Fruit fly (Drosophila melanogaster) whole organism, embryonic: ENCODE measurements around the gene CG7551.

Source experiments
- Asciz ChIP-seq: fragments of 200-800 bp; sonication (Bioruptor generic); optimal IDR thresholded peaks from 2 replicates; lab custom pipeline; 2017; ENCODE audit warnings: missing biosample characterization, mild to moderate bottlenecking, missing genetic modification characterization, missing genetic modification reagents
- Atf3 ChIP-seq: fragments of 200-800 bp; sonication (Bioruptor generic); optimal IDR thresholded peaks from 3 replicates; lab custom pipeline; 2016; ENCODE audit warnings: missing biosample characterization, missing genetic modification characterization
- CG1024 ChIP-seq: fragments of 200-800 bp; sonication (Bioruptor generic); IDR thresholded peaks from 2 replicates; pipeline ENCODE4 v1.3.6; 2022; ENCODE audit warnings: missing biosample characterization, missing genetic modification characterization
- CG10274 ChIP-seq: fragments of 200-800 bp; sonication (Bioruptor generic); optimal IDR thresholded peaks from 3 replicates; lab custom pipeline; 2017; ENCODE audit warnings: missing biosample characterization, mild to moderate bottlenecking, missing genetic modification characterization
- CG11696 ChIP-seq: fragments of 200-800 bp; sonication (Bioruptor generic); IDR thresholded peaks from 2 replicates; pipeline ENCODE4 v1.3.6; 2022; ENCODE audit warnings: missing biosample characterization, missing genetic modification characterization
- CG1233 ChIP-seq: fragments of 200-800 bp; sonication (Bioruptor generic); optimal IDR thresholded peaks from 4 replicates; lab custom pipeline; 2018; ENCODE audit warnings: missing biosample characterization, mild to moderate bottlenecking, missing genetic modification characterization
- CG12391 ChIP-seq: fragments of 200-800 bp; sonication (Bioruptor generic); optimal IDR thresholded peaks from 3 replicates; lab custom pipeline; 2018; ENCODE audit warnings: missing biosample characterization, mild to moderate bottlenecking, missing genetic modification characterization, moderate library complexity
- CG15011 ChIP-seq: fragments of 200-800 bp; sonication (Bioruptor generic); optimal IDR thresholded peaks from 3 replicates; lab custom pipeline; 2018; ENCODE audit warnings: missing biosample characterization, mild to moderate bottlenecking, missing genetic modification characterization
- CG15073 ChIP-seq: fragments of 200-800 bp; sonication (Bioruptor generic); optimal IDR thresholded peaks from 2 replicates; lab custom pipeline; 2016; ENCODE audit warnings: missing biosample characterization, missing genetic modification characterization
- CG16779 ChIP-seq: fragments of 200-800 bp; sonication (Bioruptor generic); IDR thresholded peaks from 2 replicates; pipeline ENCODE4 v1.3.6; 2022; ENCODE audit warnings: missing biosample characterization, missing genetic modification characterization
- CG16813 ChIP-seq: fragments of 200-800 bp; sonication (Bioruptor generic); IDR thresholded peaks from 3 replicates; pipeline ENCODE4 v1.3.6; 2022; ENCODE audit warnings: missing biosample characterization, missing genetic modification characterization; ENCODE audit not compliant: partially characterized antibody
- CG16863 ChIP-seq: fragments of 200-800 bp; sonication (Bioruptor generic); optimal IDR thresholded peaks from 3 replicates; lab custom pipeline; 2016; ENCODE audit warnings: missing biosample characterization, missing genetic modification characterization
- CG17361 ChIP-seq: fragments of 200-800 bp; sonication (Bioruptor generic); IDR thresholded peaks from 3 replicates; pipeline ENCODE4 v1.3.6; 2022; ENCODE audit warnings: missing biosample characterization, missing genetic modification characterization
- CG17829 ChIP-seq: fragments of 200-800 bp; optimal IDR thresholded peaks from 2 replicates; lab custom pipeline; 2019; ENCODE audit warnings: missing biosample characterization, mild to moderate bottlenecking, missing genetic modification characterization, moderate library complexity
- CG30020 ChIP-seq: fragments of 200-800 bp; optimal IDR thresholded peaks from 2 replicates; lab custom pipeline; 2019; ENCODE audit warnings: missing biosample characterization, mild to moderate bottlenecking, missing genetic modification characterization, moderate library complexity
- CG3726 ChIP-seq: fragments of 200-800 bp; sonication (Bioruptor generic); IDR thresholded peaks from 3 replicates; pipeline ENCODE4, ENCODE4 v1.3.6; 2022; ENCODE audit warnings: missing biosample characterization, missing genetic modification characterization
- CG4424 ChIP-seq: fragments of 200-800 bp; sonication (Bioruptor generic); optimal IDR thresholded peaks from 3 replicates; lab custom pipeline; 2016; ENCODE audit warnings: missing biosample characterization, missing genetic modification characterization
- CG4730 ChIP-seq: fragments of 200-800 bp; sonication (Bioruptor generic); IDR thresholded peaks from 2 replicates; pipeline ENCODE4 v1.3.6; 2022; ENCODE audit warnings: missing biosample characterization, missing genetic modification characterization
- CG7786 ChIP-seq: fragments of 200-800 bp; sonication (Bioruptor generic); optimal IDR thresholded peaks from 2 replicates; lab custom pipeline; 2016; ENCODE audit warnings: missing biosample characterization, missing genetic modification characterization
- CHES-1-like ChIP-seq: fragments of 200-800 bp; sonication (Bioruptor generic); optimal IDR thresholded peaks from 2 replicates; lab custom pipeline; 2016; ENCODE audit warnings: missing biosample characterization, missing genetic modification characterization
- CTCF ChIP-seq: fragments of 200-800 bp; sonication (Bioruptor generic); optimal IDR thresholded peaks from 2 replicates; lab custom pipeline; 2017; ENCODE audit warnings: missing biosample characterization, mild to moderate bottlenecking, missing genetic modification characterization, moderate library complexity
- CkIIα-i1 ChIP-seq: fragments of 200-800 bp; sonication (Bioruptor generic); IDR thresholded peaks from 2 replicates; pipeline ENCODE4 v1.3.6; 2022; ENCODE audit warnings: missing biosample characterization, missing genetic modification characterization
- CoRest ChIP-seq: fragments of 200-800 bp; sonication (Bioruptor generic); optimal IDR thresholded peaks from 3 replicates; lab custom pipeline; 2018; ENCODE audit warnings: missing biosample characterization, mild to moderate bottlenecking, missing genetic modification characterization, moderate library complexity
- Dek ChIP-seq: fragments of 200-800 bp; sonication (Bioruptor generic); optimal IDR thresholded peaks from 3 replicates; lab custom pipeline; 2019; ENCODE audit warnings: missing biosample characterization, mild to moderate bottlenecking, missing genetic modification characterization, moderate library complexity
- Dip2 ChIP-seq: fragments of 200-800 bp; sonication (Bioruptor generic); IDR thresholded peaks from 2 replicates; pipeline ENCODE4 v1.3.6; 2022; ENCODE audit warnings: missing biosample characterization, missing genetic modification characterization
- Dip3 ChIP-seq: fragments of 200-800 bp; sonication (Bioruptor generic); optimal IDR thresholded peaks from 3 replicates; lab custom pipeline; 2016; ENCODE audit warnings: missing biosample characterization, missing genetic modification characterization
- Dref ChIP-seq: fragments of 200-800 bp; sonication (Bioruptor generic); IDR thresholded peaks from 2 replicates; pipeline ENCODE4 v1.3.6; 2022; ENCODE audit warnings: missing biosample characterization, missing genetic modification characterization
- ERR ChIP-seq: fragments of 200-800 bp; sonication (Bioruptor generic); optimal IDR thresholded peaks from 2 replicates; lab custom pipeline; 2016; ENCODE audit warnings: missing biosample characterization, missing genetic modification characterization
- Ets65A ChIP-seq: fragments of 200-800 bp; sonication (Bioruptor generic); peaks from one replicate; lab custom pipeline; 2016; ENCODE audit warnings: missing biosample characterization, missing genetic modification characterization
- H15 ChIP-seq: fragments of 200-800 bp; sonication (Bioruptor generic); IDR thresholded peaks from 3 replicates; pipeline ENCODE4 v1.3.6; 2022; ENCODE audit warnings: missing biosample characterization, missing genetic modification characterization
- Lpt ChIP-seq: fragments of >200 bp; optimal IDR thresholded peaks from 2 replicates; lab custom pipeline; 2018; ENCODE audit warnings: missing biosample characterization, missing genetic modification characterization
- Mes4 ChIP-seq: fragments of 200-800 bp; sonication (Bioruptor generic); optimal IDR thresholded peaks from 2 replicates; lab custom pipeline; 2016; ENCODE audit warnings: missing biosample characterization, missing genetic modification characterization
- Xrp1 ChIP-seq: fragments of 200-800 bp; sonication (Bioruptor generic); IDR thresholded peaks from 2 replicates; pipeline ENCODE4 v1.3.6; 2022; ENCODE audit warnings: missing biosample characterization, missing genetic modification characterization
- cad ChIP-seq: fragments of >200 bp; optimal IDR thresholded peaks from 2 replicates; lab custom pipeline; 2017; ENCODE audit warnings: missing biosample characterization, missing genetic modification characterization
- caup ChIP-seq: fragments of 200-800 bp; sonication (Bioruptor generic); optimal IDR thresholded peaks from 3 replicates; lab custom pipeline; 2017; ENCODE audit warnings: missing biosample characterization, mild to moderate bottlenecking, missing genetic modification characterization, moderate library complexity; ENCODE audit not compliant: severe bottlenecking
- ci ChIP-seq: fragments of 200-800 bp; sonication (Bioruptor generic); IDR thresholded peaks from 3 replicates; pipeline ENCODE4 v1.3.6; 2022; ENCODE audit warnings: missing biosample characterization, missing genetic modification characterization
- cwo ChIP-seq: fragments of 200-800 bp; sonication (Bioruptor generic); optimal IDR thresholded peaks from 3 replicates; lab custom pipeline; 2017; ENCODE audit warnings: missing biosample characterization, missing genetic modification characterization, mild to moderate bottlenecking, moderate library complexity, missing genetic modification reagents
- eyg ChIP-seq: fragments of 200-800 bp; sonication (Bioruptor generic); optimal IDR thresholded peaks from 3 replicates; lab custom pipeline; 2016; ENCODE audit warnings: missing biosample characterization, missing genetic modification characterization
- fd64A ChIP-seq: fragments of 200-800 bp; sonication (Bioruptor generic); optimal IDR thresholded peaks from 3 replicates; lab custom pipeline; 2018; ENCODE audit warnings: missing biosample characterization, mild to moderate bottlenecking, missing genetic modification characterization
- fd96Cb ChIP-seq: fragments of 200-800 bp; sonication (Bioruptor generic); optimal IDR thresholded peaks from 2 replicates; lab custom pipeline; 2018; ENCODE audit warnings: missing biosample characterization, mild to moderate bottlenecking, missing genetic modification characterization, moderate library complexity
- hb ChIP-seq: fragments of 200-800 bp; sonication (Bioruptor generic); IDR thresholded peaks from 3 replicates; pipeline ENCODE4 v1.3.6; 2022; ENCODE audit warnings: missing biosample characterization, missing genetic modification characterization; ENCODE audit not compliant: partially characterized antibody
- inv ChIP-seq: fragments of 200-800 bp; sonication (Bioruptor generic); IDR thresholded peaks from 2 replicates; pipeline ENCODE4 v1.3.6; 2022; ENCODE audit warnings: missing biosample characterization, missing genetic modification characterization; ENCODE audit not compliant: partially characterized antibody
- ken ChIP-seq: fragments of 200-800 bp; sonication (Bioruptor generic); IDR thresholded peaks from 3 replicates; pipeline ENCODE4 v1.3.6; 2022; ENCODE audit warnings: missing biosample characterization, missing genetic modification characterization
- mam ChIP-seq: fragments of 200-800 bp; sonication (Bioruptor generic); optimal IDR thresholded peaks from 3 replicates; lab custom pipeline; 2016; ENCODE audit warnings: missing biosample characterization, missing genetic modification characterization
- oc ChIP-seq: fragments of 200-800 bp; sonication (Bioruptor generic); optimal IDR thresholded peaks from 2 replicates; lab custom pipeline; 2018; ENCODE audit warnings: missing biosample characterization, mild to moderate bottlenecking, missing genetic modification characterization, moderate library complexity
- pho ChIP-seq: fragments of 200-800 bp; sonication (Bioruptor generic); optimal IDR thresholded peaks from 2 replicates; lab custom pipeline; 2016; ENCODE audit warnings: missing biosample characterization, missing genetic modification characterization
- psq ChIP-seq: fragments of 200-800 bp; sonication (Bioruptor generic); optimal IDR thresholded peaks from 2 replicates; lab custom pipeline; 2017; ENCODE audit warnings: missing biosample characterization, missing genetic modification characterization
- rib ChIP-seq: fragments of 200-800 bp; sonication (Bioruptor generic); IDR thresholded peaks from 2 replicates; pipeline ENCODE4 v1.3.6; 2022; ENCODE audit warnings: missing biosample characterization, missing genetic modification characterization
- sens ChIP-seq: fragments of 200-800 bp; sonication (Bioruptor generic); peaks from one replicate; lab custom pipeline; 2016; ENCODE audit warnings: missing biosample characterization, missing genetic modification characterization
- slou ChIP-seq: fragments of 200-800 bp; sonication (Bioruptor generic); optimal IDR thresholded peaks from 3 replicates; lab custom pipeline; 2016; ENCODE audit warnings: missing biosample characterization, missing genetic modification characterization
- vvl ChIP-seq: fragments of 200-800 bp; sonication (Bioruptor generic); IDR thresholded peaks from 2 replicates; pipeline ENCODE4 v1.3.6; 2022; ENCODE audit warnings: missing biosample characterization, missing genetic modification characterization
- yki ChIP-seq: fragments of >200 bp; optimal IDR thresholded peaks from 3 replicates; lab custom pipeline; 2018
- zf30C ChIP-seq: fragments of 200-800 bp; sonication (Bioruptor generic); optimal IDR thresholded peaks from 3 replicates; lab custom pipeline; 2018; ENCODE audit warnings: missing biosample characterization, mild to moderate bottlenecking, missing genetic modification characterization

Gene CG7551

DNA sequence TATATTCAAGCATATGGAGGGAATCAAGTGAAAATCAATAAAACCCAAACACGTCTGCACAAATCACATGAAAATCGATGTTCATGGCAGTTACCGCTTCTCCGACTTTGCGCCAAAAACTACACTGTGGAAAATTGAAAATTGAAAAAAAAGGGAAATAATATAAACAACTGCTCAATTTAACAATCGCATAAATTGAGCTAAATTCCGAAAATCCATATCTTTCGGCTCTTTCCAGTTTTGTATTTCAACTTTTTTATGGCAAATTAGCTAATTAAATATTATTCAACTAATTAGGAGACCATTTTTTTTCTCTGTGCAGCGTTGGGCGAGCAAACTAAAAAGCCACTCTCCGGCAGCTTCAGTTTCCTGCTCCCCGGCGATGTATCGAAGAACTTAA is 26.2 kb downstream of the CG7551 start (continued):
- no peak for TF ChIP-seq zf30C
- peak; percentile 44 for TF ChIP-seq CG4424 (GFP tag; lab: Kevin White, UChicago)
- TF ChIP-seq slou (GFP tag; lab: Kevin White, UChicago), result no peak
- no peak for TF ChIP-seq hb (GFP tag; lab: Robert Waterston, UW)
- no peak for TF ChIP-seq H15 (GFP tag; lab: Robert Waterston, UW)
- no peak for TF ChIP-seq ERR
- TF ChIP-seq Ets65A (GFP tag; lab: Kevin White, UChicago), result peak; percentile 33
- no peak for TF ChIP-seq Dek (tag; lab: Kevin White, UChicago)
- no peak for TF ChIP-seq cwo (GFP tag; lab: Kevin White, UChicago)
- TF ChIP-seq ci, result peak; percentile 68; the same call in 1 of the 3 replicates
- no peak for TF ChIP-seq CG16813 (GFP tag; lab: Robert Waterston, UW)
- no peak for TF ChIP-seq eyg
- peak; percentile 44 for TF ChIP-seq Asciz (GFP tag; lab: Kevin White, UChicago)
- peak; percentile 73 for TF ChIP-seq sens (GFP tag; lab: Kevin White, UChicago)
- no peak for TF ChIP-seq pho (GFP tag; lab: Kevin White, UChicago)
- TF ChIP-seq oc (tag; lab: Kevin White, UChicago), result no peak
- peak; percentile 66 for TF ChIP-seq Xrp1 (GFP tag; lab: Robert Waterston, UW)
- TF ChIP-seq Dref (GFP tag; lab: Robert Waterston, UW), result no peak
- no peak for TF ChIP-seq fd64A (GFP tag; lab: Kevin White, UChicago)
- TF ChIP-seq Dip3, result no peak
- TF ChIP-seq inv (GFP tag; lab: Robert Waterston, UW), result no peak
- peak; percentile 35; the same call in 2 of the 3 replicates for TF ChIP-seq CG17361
- TF ChIP-seq ken (GFP tag; lab: Robert Waterston, UW), result no peak
- no peak for TF ChIP-seq CG7786 (GFP tag; lab: Kevin White, UChicago)
- TF ChIP-seq CG30020, result no peak
- TF ChIP-seq CTCF (GFP tag; lab: Kevin White, UChicago), result peak; percentile 10
- TF ChIP-seq Lpt (GFP tag; lab: Kevin White, UChicago), result no peak
- TF ChIP-seq CG4730 (GFP tag; lab: Robert Waterston, UW), result no peak
- no peak for TF ChIP-seq Mes4
- TF ChIP-seq caup (GFP tag; lab: Kevin White, UChicago), result peak; percentile 38
- peak; percentile 33 for TF ChIP-seq CG17829 (tag; lab: Kevin White, UChicago)
- peak; percentile 4 for TF ChIP-seq CG12391 (tag; lab: Kevin White, UChicago)
- TF ChIP-seq mam (GFP tag; lab: Kevin White, UChicago), result no peak
- TF ChIP-seq cad (GFP tag; lab: Kevin White, UChicago), result no peak
- no peak for TF ChIP-seq CG16863 (GFP tag; lab: Kevin White, UChicago)
- TF ChIP-seq CG16779 (GFP tag; lab: Robert Waterston, UW), result no peak
- TF ChIP-seq CG1024 (GFP tag; lab: Robert Waterston, UW), result no peak
- no peak for TF ChIP-seq CG10274
- no peak for TF ChIP-seq vvl (GFP tag; lab: Robert Waterston, UW)
- no peak for TF ChIP-seq CG1233 (GFP tag; lab: Kevin White, UChicago)
- TF ChIP-seq CG15011 (GFP tag; lab: Kevin White, UChicago), result no peak
- TF ChIP-seq fd96Cb (tag; lab: Kevin White, UChicago), result peak; percentile 52
- TF ChIP-seq CHES-1-like (GFP tag; lab: Kevin White, UChicago), result no peak
- TF ChIP-seq psq (GFP tag; lab: Kevin White, UChicago), result no peak
- no peak for TF ChIP-seq CkIIα-i1 (GFP tag; lab: Robert Waterston, UW)
- TF ChIP-seq CG11696, result no peak
- TF ChIP-seq yki (lab: Kevin White, UChicago), result no peak
- TF ChIP-seq rib (GFP tag; lab: Robert Waterston, UW), result no peak
- no peak for TF ChIP-seq Atf3
- TF ChIP-seq Dip2 (GFP tag; lab: Robert Waterston, UW), result no peak
- TF ChIP-seq CoRest (tag; lab: Kevin White, UChicago), result peak; percentile 34
- no peak for TF ChIP-seq CG3726
- no peak for TF ChIP-seq CG15073 (GFP tag; lab: Kevin White, UChicago)
